Fruit fly (Drosophila melanogaster): ENCODE measurements around the gene cas.

Gene cas

dm6 chr3R:5670660-5671264 is 45.8 kb downstream of the cas start (continued):
- TF ChIP-seq pzg (GFP tag; optimal IDR thresholded peaks at IDR 0.05) (no peak), CG9876 (GFP tag; optimal IDR thresholded peaks at IDR 0.05) (no peak), Doc2 (GFP tag; IDR thresholded peaks at IDR 0.05) (no peak), CG18476 (GFP tag; optimal IDR thresholded peaks at IDR 0.05) (no peak), Hr78 (GFP tag; optimal IDR thresholded peaks at IDR 0.05) (no peak), trem (tag; optimal IDR thresholded peaks at IDR 0.05) (peak; percentile 37), Camta (GFP tag; optimal IDR thresholded peaks at IDR 0.05) (no peak), gro (GFP tag; optimal IDR thresholded peaks at IDR 0.05) (no peak), aop (GFP tag; IDR thresholded peaks at IDR 0.05) (no peak), lola (GFP tag; optimal IDR thresholded peaks at IDR 0.05) (no peak), Dll (GFP tag; IDR thresholded peaks at IDR 0.05; ENCODE audit: partially characterized antibody) (no peak), Sry-β (GFP tag; optimal IDR thresholded peaks at IDR 0.05) (no peak), Lpt (GFP tag; optimal IDR thresholded peaks at IDR 0.05) (no peak), dm (GFP tag; optimal IDR thresholded peaks at IDR 0.05) (no peak), H2.0 (GFP tag; IDR thresholded peaks at IDR 0.05) (no peak), CG15073 (GFP tag; optimal IDR thresholded peaks at IDR 0.05) (no peak), BtbVII (GFP tag; optimal IDR thresholded peaks at IDR 0.05) (no peak), Blimp-1 (GFP tag; optimal IDR thresholded peaks at IDR 0.05) (no peak), eve (GFP tag; optimal IDR thresholded peaks at IDR 0.05) (no peak), crp (GFP tag; optimal IDR thresholded peaks at IDR 0.05) (peak in 1 of 2 experiments; percentile 74), CG6791 (GFP tag; IDR thresholded peaks at IDR 0.05; ENCODE audit: partially characterized antibody) (no peak), zfh2 (GFP tag; optimal IDR thresholded peaks at IDR 0.05) (no peak), CG4707 (GFP tag; optimal IDR thresholded peaks at IDR 0.05) (no peak), CG34376 (GFP tag; optimal IDR thresholded peaks at IDR 0.05) (no peak), sug (tag; optimal IDR thresholded peaks at IDR 0.05) (no peak), CG17186 (GFP tag; optimal IDR thresholded peaks at IDR 0.05) (no peak), CG7963 (GFP tag; IDR thresholded peaks at IDR 0.05; ENCODE audit: partially characterized antibody) (no peak), CG12155 (GFP tag; optimal IDR thresholded peaks at IDR 0.05) (no peak), CG6689 (GFP tag; IDR thresholded peaks at IDR 0.05) (no peak), tio (GFP tag; optimal IDR thresholded peaks at IDR 0.05) (no peak), Med (GFP tag) (peak; percentile 1), stc (GFP tag; IDR thresholded peaks at IDR 0.05) (no peak), ab (GFP tag; optimal IDR thresholded peaks at IDR 0.05) (no peak), corto (GFP tag; optimal IDR thresholded peaks at IDR 0.05) (peak; percentile 12), CG2116 (GFP tag; optimal IDR thresholded peaks at IDR 0.05) (peak; percentile 78), CG10209 (GFP tag; optimal IDR thresholded peaks at IDR 0.05) (no peak), pros (GFP tag; optimal IDR thresholded peaks at IDR 0.05) (no peak), kah (GFP tag; optimal IDR thresholded peaks at IDR 0.05) (no peak), Stat92E (GFP tag; optimal IDR thresholded peaks at IDR 0.05) (no peak), insv (GFP tag; optimal IDR thresholded peaks at IDR 0.05) (no peak), CG6254 (GFP tag; optimal IDR thresholded peaks at IDR 0.05) (no peak), Dref (GFP tag; IDR thresholded peaks at IDR 0.05) (0 out of 2 replicates have a peak, but pooled peaks have one; percentile 9), CG17361 (GFP tag; IDR thresholded peaks at IDR 0.05) (no peak), Sox100B (GFP tag; optimal IDR thresholded peaks at IDR 0.05) (no peak), CG17385 (GFP tag; optimal IDR thresholded peaks at IDR 0.05) (no peak), gt (GFP tag; IDR thresholded peaks at IDR 0.05) (no peak), phol (tag; optimal IDR thresholded peaks at IDR 0.05) (no peak), CG2129 (GFP tag; IDR thresholded peaks at IDR 0.05; ENCODE audit: partially characterized antibody) (no peak), CG4617 (GFP tag; optimal IDR thresholded peaks at IDR 0.05; ENCODE audit: borderline replicate concordance) (no peak)

Measured in whole organism, embryonic.